Worm (Caenorhabditis elegans) whole organism, L4 larva: ENCODE results near the gene abf-5.

Source experiments
- F10B5.3 ChIP-seq: sonication (generic microtip); optimal IDR thresholded peaks from 2 replicates; lab custom pipeline; 2016; ENCODE audit warnings: mild to moderate bottlenecking, missing genetic modification characterization, missing compliant biosample characterization
- F26F4.8 ChIP-seq: fragments of 200-800 bp; sonication (Bioruptor generic); conservative IDR thresholded peaks from 2 replicates; pipeline ENCODE4 v1.3.6; 2022; ENCODE audit warnings: missing genetic modification characterization, missing compliant biosample characterization
- Y5F2A.4 ChIP-seq: fragments of 200-800 bp; sonication (Bioruptor generic); optimal IDR thresholded peaks from 2 replicates; lab custom pipeline; 2018; ENCODE audit warnings: mild to moderate bottlenecking, missing genetic modification characterization, missing compliant biosample characterization
- Y75B8A.6 ChIP-seq: fragments of 200-800 bp; sonication (Bioruptor generic); IDR thresholded peaks from 2 replicates; pipeline ENCODE4 v1.3.6; 2022; ENCODE audit warnings: missing genetic modification reagents, missing genetic modification characterization, missing compliant biosample characterization
- ZK337.2 ChIP-seq: fragments of 200-800 bp; sonication (Bioruptor generic); IDR thresholded peaks from 2 replicates; pipeline ENCODE4 v1.3.6; 2022; ENCODE audit warnings: missing genetic modification reagents, missing genetic modification characterization, missing compliant biosample characterization
- aly-2 ChIP-seq: sonication (generic microtip); optimal IDR thresholded peaks from 2 replicates; lab custom pipeline; 2018; ENCODE audit warnings: missing biosample characterization, missing genetic modification characterization
- attf-4 ChIP-seq: sonication (generic microtip); optimal IDR thresholded peaks from 3 replicates; lab custom pipeline; 2017; ENCODE audit warnings: missing biosample characterization, missing genetic modification characterization
- ceh-62 ChIP-seq: sonication (generic microtip); optimal IDR thresholded peaks from 2 replicates; lab custom pipeline; 2017; ENCODE audit warnings: missing biosample characterization, missing genetic modification characterization
- ces-1 ChIP-seq: fragments of 150-350 bp; sonication (generic microtip); optimal IDR thresholded peaks from 4 replicates; lab custom pipeline; 2014; ENCODE audit warnings: missing biosample characterization, missing genetic modification reagents, missing genetic modification characterization
- daf-12 ChIP-seq: fragments of 150-350 bp; optimal IDR thresholded peaks from 2 replicates; lab custom pipeline; 2014; ENCODE audit warnings: missing biosample characterization, missing genetic modification reagents, missing genetic modification characterization
- daf-16 ChIP-seq, 3 experiments: sonication (generic microtip); optimal IDR thresholded peaks; 2 replicates each; lab custom pipeline; 2016 to 2017; ENCODE audit warnings: missing genetic modification characterization in 3 of 3, missing genetic modification reagents in 3 of 3, mild to moderate bottlenecking in 2 of 3, missing compliant biosample characterization in 2 of 3, missing biosample characterization in 1 of 3, moderate library complexity in 1 of 3
- daf-19 ChIP-seq: fragments of 200-800 bp; sonication (Bioruptor generic); conservative IDR thresholded peaks from 2 replicates; pipeline ENCODE4 v1.3.6; 2022; ENCODE audit warnings: missing genetic modification characterization, missing compliant biosample characterization
- dmd-8 ChIP-seq: fragments of 200-800 bp; sonication (Bioruptor generic); IDR thresholded peaks from 2 replicates; pipeline ENCODE4 v1.3.6; 2022; ENCODE audit warnings: missing genetic modification characterization, missing compliant biosample characterization
- dpl-1 ChIP-seq: fragments of 150-350 bp; optimal IDR thresholded peaks from 2 replicates; lab custom pipeline; 2014; ENCODE audit warnings: missing biosample characterization, missing genetic modification reagents, missing genetic modification characterization
- dve-1 ChIP-seq: sonication (generic microtip); optimal IDR thresholded peaks from 2 replicates; lab custom pipeline; 2017; ENCODE audit warnings: antibody characterized with exemption, mild to moderate bottlenecking, missing genetic modification characterization, missing compliant biosample characterization; ENCODE audit not compliant: insufficient read depth
- egl-27 ChIP-seq: sonication (generic microtip); optimal IDR thresholded peaks from 3 replicates; lab custom pipeline; 2017; ENCODE audit warnings: missing biosample characterization, missing genetic modification reagents, missing genetic modification characterization
- egl-43 ChIP-seq: fragments of 200-800 bp; sonication (Bioruptor generic); IDR thresholded peaks from 2 replicates; pipeline ENCODE4 v1.3.6; 2022; ENCODE audit warnings: missing genetic modification reagents, missing genetic modification characterization, missing compliant biosample characterization
- jun-1 ChIP-seq: fragments of 150-350 bp; optimal IDR thresholded peaks from 2 replicates; lab custom pipeline; 2014; ENCODE audit warnings: missing biosample characterization, missing genetic modification reagents, missing genetic modification characterization
- lim-7 ChIP-seq: fragments of 200-800 bp; sonication (Bioruptor generic); IDR thresholded peaks from 2 replicates; pipeline ENCODE4 v1.3.6; 2022; ENCODE audit warnings: missing genetic modification characterization, missing compliant biosample characterization
- lin-1 ChIP-seq: fragments of 200-800 bp; sonication (Bioruptor generic); IDR thresholded peaks from 2 replicates; pipeline ENCODE4 v1.3.6; 2022; ENCODE audit warnings: missing genetic modification reagents, missing genetic modification characterization, missing compliant biosample characterization
- lin-13 ChIP-seq: fragments of 150-350 bp; optimal IDR thresholded peaks from 2 replicates; lab custom pipeline; 2014; ENCODE audit warnings: missing biosample characterization, missing genetic modification reagents, missing genetic modification characterization
- lin-15B ChIP-seq: fragments of 150-350 bp; sonication (generic microtip); optimal IDR thresholded peaks from 3 replicates; lab custom pipeline; 2014; ENCODE audit warnings: missing biosample characterization, missing genetic modification characterization
- lir-3 ChIP-seq: sonication (generic microtip); optimal IDR thresholded peaks from 2 replicates; lab custom pipeline; 2016; ENCODE audit warnings: mild to moderate bottlenecking, missing genetic modification characterization, missing compliant biosample characterization
- madf-9 ChIP-seq: fragments of 200-800 bp; sonication (Bioruptor generic); conservative IDR thresholded peaks from 2 replicates; pipeline ENCODE4 v1.3.6; 2022; ENCODE audit warnings: missing genetic modification reagents, missing genetic modification characterization, missing compliant biosample characterization
- mes-2 ChIP-seq: sonication (generic microtip); optimal IDR thresholded peaks from 2 replicates; lab custom pipeline; 2016; ENCODE audit warnings: missing genotype, mild to moderate bottlenecking, missing genetic modification characterization, missing compliant biosample characterization; ENCODE audit not compliant: poor library complexity, severe bottlenecking
- mxl-2 ChIP-seq: fragments of 200-800 bp; sonication (Bioruptor generic); conservative IDR thresholded peaks from 2 replicates; pipeline ENCODE4 v1.3.6; 2022; ENCODE audit warnings: missing genetic modification reagents, missing genetic modification characterization, missing compliant biosample characterization
- nhr-11 ChIP-seq: fragments of 150-350 bp; optimal IDR thresholded peaks from 2 replicates; lab custom pipeline; 2014; ENCODE audit warnings: missing biosample characterization, missing genetic modification characterization
- nhr-111 ChIP-seq: fragments of 200-800 bp; sonication (Bioruptor generic); optimal IDR thresholded peaks from 2 replicates; lab custom pipeline; 2018; ENCODE audit warnings: mild to moderate bottlenecking, missing genetic modification characterization, missing compliant biosample characterization
- nhr-28 ChIP-seq: fragments of 150-350 bp; optimal IDR thresholded peaks from 2 replicates; lab custom pipeline; 2014; ENCODE audit warnings: missing biosample characterization, missing genetic modification characterization
- nhr-41 ChIP-seq: fragments of 200-800 bp; sonication (Bioruptor generic); IDR thresholded peaks from 2 replicates; pipeline ENCODE4 v1.3.6; 2022; ENCODE audit warnings: missing genetic modification reagents, missing genetic modification characterization, missing compliant biosample characterization
- nhr-42 ChIP-seq: fragments of 200-800 bp; sonication (Bioruptor generic); IDR thresholded peaks from 2 replicates; pipeline ENCODE4 v1.3.6; 2022; ENCODE audit warnings: missing genetic modification characterization, missing compliant biosample characterization
- nhr-48 ChIP-seq: sonication (generic microtip); optimal IDR thresholded peaks from 2 replicates; lab custom pipeline; 2016; ENCODE audit warnings: mild to moderate bottlenecking, missing genetic modification characterization, missing compliant biosample characterization
- php-3 ChIP-seq: fragments of 200-800 bp; sonication (Bioruptor generic); IDR thresholded peaks from 2 replicates; pipeline ENCODE4 v1.3.6; 2022; ENCODE audit warnings: missing genetic modification reagents, missing genetic modification characterization, missing compliant biosample characterization
- pqm-1 ChIP-seq: sonication (generic microtip); optimal IDR thresholded peaks from 2 replicates; lab custom pipeline; 2017; ENCODE audit warnings: missing biosample characterization, missing genetic modification characterization
- set-16 ChIP-seq: fragments of 200-800 bp; sonication (Bioruptor generic); IDR thresholded peaks from 2 replicates; pipeline ENCODE4 v1.3.6; 2022; ENCODE audit warnings: missing genetic modification reagents, missing genetic modification characterization, missing compliant biosample characterization
- spr-3 ChIP-seq: fragments of 200-800 bp; sonication (Bioruptor generic); optimal IDR thresholded peaks from 2 replicates; lab custom pipeline; 2018; ENCODE audit warnings: mild to moderate bottlenecking, missing genetic modification characterization, missing compliant biosample characterization
- unc-39 ChIP-seq: sonication (generic microtip); optimal IDR thresholded peaks from 2 replicates; lab custom pipeline; 2017; ENCODE audit warnings: missing biosample characterization, missing genetic modification characterization
- unc-62 ChIP-seq, 3 experiments: fragments of 150-350 bp in 1 of 3; sonication (generic microtip); optimal IDR thresholded peaks in 2 of 3; peaks in 1 of 3; 1 replicate in 1 of 3; 2 replicates in 2 of 3; lab custom pipeline; 2014 to 2017; ENCODE audit warnings: missing biosample characterization in 3 of 3, missing genetic modification characterization in 3 of 3, missing genetic modification reagents in 3 of 3, missing genotype in 1 of 3
- zag-1 ChIP-seq: fragments of 150-350 bp; optimal IDR thresholded peaks from 2 replicates; lab custom pipeline; 2014; ENCODE audit warnings: missing biosample characterization, missing genetic modification characterization

The abf-5 gene

ce11 chrX:12792554-12792953 is at the start of gene abf-5:
abf-5 (plus strand) TSS chrX:12792854.
- no peak for TF ChIP-seq Y5F2A.4
- TF ChIP-seq spr-3 (GFP tag; lab: Kevin White, UChicago): no peak
- TF ChIP-seq aly-2 (tag; lab: Kevin White, UChicago): no peak
- no peak for TF ChIP-seq dmd-8 (GFP tag; lab: Robert Waterston, UW)
- no peak for TF ChIP-seq madf-9 (GFP tag; lab: Robert Waterston, UW)
- TF ChIP-seq, all 104 proteins: peak for 0

- TF ChIP-seq egl-43 (GFP tag; lab: Robert Waterston, UW): 0 out of 2 replicates have a peak, but pooled peaks have one; percentile 27
- TF ChIP-seq ceh-62 (tag; lab: Kevin White, UChicago): no peak
- TF ChIP-seq, all 104 proteins: peak for 1
Measured at ce11 chrX:12749530-12750240, 43.0 kb upstream of the abf-5 start, which contains the start of gene pgp-14. pgp-14 (minus strand) TSS chrX:12749580.

- TF ChIP-seq nhr-28 (tag; lab: Kevin White, UChicago) (peak; percentile 27), dmd-8 (GFP tag; lab: Robert Waterston, UW) (no peak), attf-4 (no peak), F26F4.8 (GFP tag; lab: Robert Waterston, UW) (no peak)
- TF ChIP-seq, all 104 proteins: peak for 1
Measured at ce11 chrX:12750805-12751204, 41.8 kb upstream of the abf-5 start.

- TF ChIP-seq unc-62 (GFP tag; optimal IDR thresholded peaks at IDR 0.05 in 1 of 2; lab: Kevin White, UChicago) (peak in 1 of 2 experiments; percentile 78), unc-62 (tag; optimal IDR thresholded peaks at IDR 0.05; lab: Kevin White, UChicago) (no peak), zag-1 (tag; lab: Kevin White, UChicago) (no peak)
Measured at ce11 chrX:12754043-12754442, 38.6 kb upstream of the abf-5 start.

- TF ChIP-seq nhr-28 (tag; lab: Kevin White, UChicago): no peak
- peak in 1 of 2 experiments; percentile 91 for TF ChIP-seq unc-62 (GFP tag; optimal IDR thresholded peaks at IDR 0.05 in 1 of 2; lab: Kevin White, UChicago)
- TF ChIP-seq unc-62 (tag; optimal IDR thresholded peaks at IDR 0.05; lab: Kevin White, UChicago): no peak
- no peak for TF ChIP-seq mes-2 (tag; lab: Kevin White, UChicago)
Measured at ce11 chrX:12755021-12755420, 37.6 kb upstream of the abf-5 start.

- TF ChIP-seq php-3 (peak; percentile 41; the same call in 1 of the 2 replicates), dpl-1 (no peak), nhr-42 (GFP tag; lab: Robert Waterston, UW) (no peak), jun-1 (no peak), F10B5.3 (tag; lab: Kevin White, UChicago) (no peak), ZK337.2 (no peak), lin-1 (GFP tag; lab: Robert Waterston, UW) (no peak), dve-1 (tag; lab: Kevin White, UChicago) (peak; percentile 54), lim-7 (GFP tag; lab: Robert Waterston, UW) (no peak), ces-1 (GFP tag; lab: Kevin White, UChicago) (no peak), dmd-8 (GFP tag; lab: Robert Waterston, UW) (no peak), lir-3 (no peak), unc-39 (tag; lab: Kevin White, UChicago) (no peak), lin-13 (GFP tag; lab: Kevin White, UChicago) (no peak), daf-16 (GFP tag; optimal IDR thresholded peaks at IDR 0.05; lab: Kevin White, UChicago) (no peak), daf-16 (tag; optimal IDR thresholded peaks at IDR 0.05; lab: Kevin White, UChicago) (peak; percentile 63), egl-27 (tag; lab: Kevin White, UChicago) (no peak), nhr-41 (GFP tag; lab: Robert Waterston, UW) (no peak), nhr-111 (GFP tag; lab: Kevin White, UChicago) (no peak), pqm-1 (tag; lab: Kevin White, UChicago) (no peak), daf-19 (GFP tag; lab: Robert Waterston, UW) (no peak), zag-1 (tag; lab: Kevin White, UChicago) (no peak), lin-15B (tag; lab: Kevin White, UChicago) (no peak), daf-12 (tag; lab: Kevin White, UChicago) (no peak), Y75B8A.6 (GFP tag; lab: Robert Waterston, UW) (no peak), nhr-48 (no peak), nhr-11 (tag; lab: Kevin White, UChicago) (no peak), mxl-2 (GFP tag; lab: Robert Waterston, UW) (no peak), set-16 (no peak)
Measured at ce11 chrX:12759010-12759409, 33.6 kb upstream of the abf-5 start.
